Fruit fly (Drosophila melanogaster) Kc167 (cell line): ENCODE results near the gene Mrp5.

Experiments used
- Myc ChIP-seq: fragments of >200 bp; optimal IDR thresholded peaks from 2 replicates; lab custom pipeline; 2017; ENCODE audit warnings: missing external identifiers
- Sin3A ChIP-seq: fragments of >200 bp; optimal IDR thresholded peaks from 2 replicates; lab custom pipeline; 2018; ENCODE audit warnings: missing external identifiers
- h ChIP-seq: fragments of >200 bp; optimal IDR thresholded peaks from 3 replicates; lab custom pipeline; 2018; ENCODE audit warnings: missing external identifiers
- insv ChIP-seq: fragments of >200 bp; optimal IDR thresholded peaks from 3 replicates; lab custom pipeline; 2018; ENCODE audit warnings: missing external identifiers
- psq ChIP-seq: fragments of >200 bp; optimal IDR thresholded peaks from 2 replicates; lab custom pipeline; 2017; ENCODE audit warnings: missing external identifiers
- ttk ChIP-seq: sonication (Bioruptor generic); optimal IDR thresholded peaks from 2 replicates; lab custom pipeline; 2017; ENCODE audit warnings: missing external identifiers

The Mrp5 gene

dm6 chr3R:19904865-19905373 is 29.4 kb upstream of the Mrp5 start, which contains the start of the genes Surf6 and RhoGAP92B:
Gene Surf6, minus strand, starts transcription at chr3R:19904868.
Gene RhoGAP92B, plus strand, starts transcription at chr3R:19905164.
- no peak for TF ChIP-seq Sin3A (lab: Kevin White, UChicago)
- TF ChIP-seq psq (lab: Kevin White, UChicago), result no peak
- no peak for TF ChIP-seq Myc (lab: Kevin White, UChicago)
- no peak for TF ChIP-seq h (lab: Kevin White, UChicago)
- TF ChIP-seq ttk (lab: Kevin White, UChicago), result no peak
- TF ChIP-seq insv (lab: Kevin White, UChicago), result no peak

dm6 chr3R:19902926-19903739 is 27.7 kb upstream of the Mrp5 start, which contains the start of gene ClpX:
Gene ClpX, minus strand, starts transcription at chr3R:19903689.
- TF ChIP-seq Myc (lab: Kevin White, UChicago) (no peak), psq (lab: Kevin White, UChicago) (no peak), h (lab: Kevin White, UChicago) (no peak), Sin3A (lab: Kevin White, UChicago) (no peak), insv (lab: Kevin White, UChicago) (no peak), ttk (lab: Kevin White, UChicago) (no peak)

dm6 chr3R:19902328-19902727 is 26.9 kb upstream of the Mrp5 start:
- no peak for TF ChIP-seq h (lab: Kevin White, UChicago)
- no peak for TF ChIP-seq Myc (lab: Kevin White, UChicago)

- TF ChIP-seq Sin3A (lab: Kevin White, UChicago) (no peak), insv (lab: Kevin White, UChicago) (no peak), Myc (lab: Kevin White, UChicago) (no peak), psq (lab: Kevin White, UChicago) (no peak), ttk (lab: Kevin White, UChicago) (no peak)
Measured at dm6 chr3R:19901742-19902141, 26.3 kb upstream of the Mrp5 start.

- TF ChIP-seq ttk (lab: Kevin White, UChicago) (no peak), insv (lab: Kevin White, UChicago) (no peak), h (lab: Kevin White, UChicago) (no peak), Sin3A (lab: Kevin White, UChicago) (no peak)
Measured at dm6 chr3R:19895305-19895704, 19.8 kb upstream of the Mrp5 start.

dm6 chr3R:19892046-19892445 is 16.6 kb upstream of the Mrp5 start:
- TF ChIP-seq psq (lab: Kevin White, UChicago) (no peak), insv (lab: Kevin White, UChicago) (no peak), ttk (lab: Kevin White, UChicago) (no peak)

- no peak for TF ChIP-seq Myc (lab: Kevin White, UChicago)
- TF ChIP-seq insv (lab: Kevin White, UChicago), result no peak
- no peak for TF ChIP-seq h (lab: Kevin White, UChicago)
- no peak for TF ChIP-seq Sin3A (lab: Kevin White, UChicago)
- TF ChIP-seq ttk (lab: Kevin White, UChicago), result no peak
- no peak for TF ChIP-seq psq (lab: Kevin White, UChicago)
Measured at dm6 chr3R:19891363-19891762, 15.9 kb upstream of the Mrp5 start.

- TF ChIP-seq psq (lab: Kevin White, UChicago) (no peak), Sin3A (lab: Kevin White, UChicago) (no peak), Myc (lab: Kevin White, UChicago) (no peak), insv (lab: Kevin White, UChicago) (no peak), h (lab: Kevin White, UChicago) (no peak), ttk (lab: Kevin White, UChicago) (no peak)
Measured at dm6 chr3R:19890340-19890998, 15.0 kb upstream of the Mrp5 start, which contains the start of gene CG4733. Gene CG4733, plus strand, starts transcription at chr3R:19890689.

dm6 chr3R:19889603-19890187 is 14.2 kb upstream of the Mrp5 start:
- TF ChIP-seq h (lab: Kevin White, UChicago) (no peak), ttk (lab: Kevin White, UChicago) (no peak), Myc (lab: Kevin White, UChicago) (no peak), psq (lab: Kevin White, UChicago) (no peak), insv (lab: Kevin White, UChicago) (no peak), Sin3A (lab: Kevin White, UChicago) (no peak)

- TF ChIP-seq psq (lab: Kevin White, UChicago) (no peak), h (lab: Kevin White, UChicago) (no peak), insv (lab: Kevin White, UChicago) (no peak), Sin3A (lab: Kevin White, UChicago) (no peak), Myc (lab: Kevin White, UChicago) (no peak), ttk (lab: Kevin White, UChicago) (no peak)
Measured at dm6 chr3R:19888156-19888784, 12.8 kb upstream of the Mrp5 start, which contains the start of gene ninaE. Gene ninaE, minus strand, starts transcription at chr3R:19888206.
